Worm (Caenorhabditis elegans) whole organism, early embryonic: ENCODE measurements around the gene mms-19.

Experiments
- B0310.2 ChIP-seq: sonication (generic microtip); optimal IDR thresholded peaks from 2 replicates; lab custom pipeline; 2016; ENCODE audit warnings: mild to moderate bottlenecking, missing genetic modification characterization, missing compliant biosample characterization
- F13C5.2 ChIP-seq: sonication (generic microtip); optimal IDR thresholded peaks from 2 replicates; lab custom pipeline; 2017; ENCODE audit warnings: mild to moderate bottlenecking, missing genetic modification characterization, inconsistent platforms, missing compliant biosample characterization
- aly-1 ChIP-seq: sonication (generic microtip); optimal IDR thresholded peaks from 2 replicates; lab custom pipeline; 2016; ENCODE audit warnings: missing genetic modification characterization, missing compliant biosample characterization
- ama-1 ChIP-seq: fragments of 150-350 bp; optimal IDR thresholded peaks from 2 replicates; lab custom pipeline; 2014
- ceh-36 ChIP-seq: sonication (generic microtip); optimal IDR thresholded peaks from 2 replicates; lab custom pipeline; 2016; ENCODE audit warnings: missing genetic modification characterization, inconsistent platforms, missing compliant biosample characterization
- ets-7 ChIP-seq: sonication (generic microtip); optimal IDR thresholded peaks from 2 replicates; lab custom pipeline; 2016; ENCODE audit warnings: missing genotype, missing genetic modification characterization, missing compliant biosample characterization
- hnd-1 ChIP-seq: sonication (generic microtip); optimal IDR thresholded peaks from 2 replicates; lab custom pipeline; 2016; ENCODE audit warnings: missing genetic modification characterization, missing compliant biosample characterization
- scrt-1 ChIP-seq: fragments of 200-800 bp; sonication (Bioruptor generic); IDR thresholded peaks from 2 replicates; pipeline ENCODE4 v1.3.6; 2022; ENCODE audit warnings: missing genetic modification characterization, missing compliant biosample characterization
- sea-1 ChIP-seq: fragments of 200-800 bp; sonication (Bioruptor generic); conservative IDR thresholded peaks from 2 replicates; pipeline ENCODE4 v1.3.6; 2022; ENCODE audit warnings: missing genetic modification characterization, missing compliant biosample characterization
- tbx-11 ChIP-seq: fragments of 200-800 bp; sonication (Bioruptor generic); IDR thresholded peaks from 2 replicates; pipeline ENCODE4 v1.3.6; 2022; ENCODE audit warnings: missing genetic modification characterization, missing compliant biosample characterization
- tbx-37 ChIP-seq: fragments of 200-800 bp; sonication (Bioruptor generic); conservative IDR thresholded peaks from 2 replicates; pipeline ENCODE4 v1.3.6; 2022; ENCODE audit warnings: missing genetic modification reagents, missing genetic modification characterization, missing compliant biosample characterization
- tra-4 ChIP-seq: sonication (generic microtip); optimal IDR thresholded peaks from 2 replicates; lab custom pipeline; 2017; ENCODE audit warnings: missing genetic modification characterization, missing compliant biosample characterization

- TF ChIP-seq ama-1 (lab: Kevin White, UChicago) (no peak), ets-7 (tag; lab: Kevin White, UChicago) (no peak), hnd-1 (no peak), ceh-36 (tag; lab: Kevin White, UChicago) (no peak), aly-1 (tag; lab: Kevin White, UChicago) (no peak), tbx-11 (GFP tag; lab: Robert Waterston, UW) (no peak), tra-4 (tag; lab: Kevin White, UChicago) (no peak), sea-1 (GFP tag; lab: Robert Waterston, UW) (no peak), scrt-1 (GFP tag; lab: Robert Waterston, UW) (no peak), F13C5.2 (no peak), tbx-37 (GFP tag; lab: Robert Waterston, UW) (no peak), B0310.2 (tag; lab: Kevin White, UChicago) (no peak)
Measured at ce11 chrV:5511720-5512119, 2.4 kb upstream of the mms-19 start.
